Worm (Caenorhabditis elegans) whole organism, L1 larva: ENCODE data around the gene nlp-5.

Experiments used
- C04F5.9 ChIP-seq: sonication (generic microtip); optimal IDR thresholded peaks from 2 replicates; lab custom pipeline; 2016; ENCODE audit warnings: missing genetic modification characterization, missing compliant biosample characterization
- F16B12.6 ChIP-seq: fragments of 150-350 bp; optimal IDR thresholded peaks from 2 replicates; lab custom pipeline; 2014; ENCODE audit warnings: missing biosample characterization, missing genetic modification characterization
- aha-1 ChIP-seq: fragments of 150-350 bp; optimal IDR thresholded peaks from 2 replicates; lab custom pipeline; 2014; ENCODE audit warnings: missing biosample characterization, missing genetic modification characterization
- alr-1 ChIP-seq: fragments of 200-800 bp; sonication (Bioruptor generic); optimal IDR thresholded peaks from 2 replicates; lab custom pipeline; 2018; ENCODE audit warnings: borderline replicate concordance, mild to moderate bottlenecking, missing genetic modification characterization, missing compliant biosample characterization
- aly-2 ChIP-seq: fragments of 150-350 bp; optimal IDR thresholded peaks from 2 replicates; lab custom pipeline; 2014; ENCODE audit warnings: missing biosample characterization, missing genetic modification characterization
- ama-1 ChIP-seq: fragments of 150-350 bp; optimal IDR thresholded peaks from 2 replicates; lab custom pipeline; 2014
- blmp-1 ChIP-seq: fragments of 150-350 bp; optimal IDR thresholded peaks from 2 replicates; lab custom pipeline; 2014; ENCODE audit warnings: missing biosample characterization, missing genetic modification characterization
- ceh-82 ChIP-seq, 3 experiments: fragments of 150-350 bp in 1 of 3; sonication (generic microtip) in 2 of 3; optimal IDR thresholded peaks; 2 replicates each; lab custom pipeline; 2014 to 2017; ENCODE audit warnings: missing biosample characterization in 3 of 3, missing genetic modification characterization in 3 of 3
- ces-1 ChIP-seq: fragments of 150-350 bp; optimal IDR thresholded peaks from 2 replicates; lab custom pipeline; 2014; ENCODE audit warnings: missing biosample characterization, missing genetic modification reagents, missing genetic modification characterization
- efl-1 ChIP-seq, 4 experiments: fragments of 150-350 bp; optimal IDR thresholded peaks in 3 of 4; peaks in 1 of 4; 1 replicate in 1 of 4; 2 replicates in 3 of 4; lab custom pipeline; 2014; ENCODE audit warnings: missing biosample characterization in 2 of 4, missing genetic modification characterization in 2 of 4, missing genetic modification reagents in 2 of 4
- efl-3 ChIP-seq: fragments of 200-800 bp; sonication (Bioruptor generic); optimal IDR thresholded peaks from 2 replicates; lab custom pipeline; 2018; ENCODE audit warnings: mild to moderate bottlenecking, missing genetic modification characterization, missing compliant biosample characterization
- egl-13 ChIP-seq: sonication (generic microtip); optimal IDR thresholded peaks from 2 replicates; lab custom pipeline; 2016; ENCODE audit warnings: missing genotype, missing genetic modification reagents, missing genetic modification characterization, missing compliant biosample characterization
- egl-27 ChIP-seq, 2 experiments: fragments of 150-350 bp in 1 of 2; sonication (generic microtip); optimal IDR thresholded peaks; 3 replicates each; lab custom pipeline; 2017 to 2018; ENCODE audit warnings: missing biosample characterization in 2 of 2, missing genetic modification characterization in 2 of 2, missing genetic modification reagents in 2 of 2
- elt-2 ChIP-seq: sonication (generic microtip); optimal IDR thresholded peaks from 2 replicates; lab custom pipeline; 2016; ENCODE audit warnings: missing genetic modification characterization, mild to moderate bottlenecking, inconsistent platforms, missing compliant biosample characterization, missing genetic modification reagents
- elt-3 ChIP-seq, 6 experiments: fragments of 150-350 bp in 1 of 6; sonication (generic microtip); optimal IDR thresholded peaks; 2 replicates each; lab custom pipeline; 2017 to 2018; ENCODE audit warnings: missing biosample characterization in 6 of 6, missing genetic modification characterization in 6 of 6, inconsistent platforms in 1 of 6
- fkh-4 ChIP-seq: sonication (generic microtip); optimal IDR thresholded peaks from 2 replicates; lab custom pipeline; 2016; ENCODE audit warnings: missing compliant biosample characterization, missing genetic modification characterization, borderline replicate concordance
- fkh-8 ChIP-seq: sonication (generic microtip); optimal IDR thresholded peaks from 2 replicates; lab custom pipeline; 2016; ENCODE audit warnings: mild to moderate bottlenecking, missing genetic modification characterization, missing compliant biosample characterization
- grh-1 ChIP-seq: fragments of 200-800 bp; sonication (Bioruptor generic); IDR thresholded peaks from 2 replicates; pipeline ENCODE4 v1.3.6; 2022; ENCODE audit warnings: missing genetic modification reagents, missing genetic modification characterization, missing compliant biosample characterization
- hlh-4 ChIP-seq: sonication (generic microtip); optimal IDR thresholded peaks from 2 replicates; lab custom pipeline; 2016; ENCODE audit warnings: mild to moderate bottlenecking, missing genetic modification characterization, missing compliant biosample characterization
- hpl-2 ChIP-seq: fragments of 150-350 bp; optimal IDR thresholded peaks from 2 replicates; lab custom pipeline; 2014; ENCODE audit warnings: missing biosample characterization, missing genetic modification reagents, missing genetic modification characterization
- jun-1 ChIP-seq: fragments of 150-350 bp; optimal IDR thresholded peaks from 2 replicates; lab custom pipeline; 2014; ENCODE audit warnings: missing biosample characterization, missing genetic modification reagents, missing genetic modification characterization
- lin-14 ChIP-seq: fragments of 200-800 bp; sonication (Bioruptor generic); optimal IDR thresholded peaks from 2 replicates; lab custom pipeline; 2018; ENCODE audit warnings: mild to moderate bottlenecking, missing genetic modification characterization, moderate library complexity, missing compliant biosample characterization
- lin-15B ChIP-seq: fragments of 150-350 bp; sonication (generic microtip); optimal IDR thresholded peaks from 3 replicates; lab custom pipeline; 2014; ENCODE audit warnings: missing biosample characterization, missing genetic modification characterization
- lin-35 ChIP-seq, 2 experiments: fragments of 150-350 bp; optimal IDR thresholded peaks; 2 replicates each; lab custom pipeline; 2014; ENCODE audit warnings: missing biosample characterization in 2 of 2, missing genetic modification characterization in 2 of 2, missing genetic modification reagents in 2 of 2
- mef-2 ChIP-seq: fragments of 150-350 bp; optimal IDR thresholded peaks from 2 replicates; lab custom pipeline; 2014; ENCODE audit warnings: missing biosample characterization, missing genetic modification characterization
- nhr-19 ChIP-seq: fragments of 200-800 bp; sonication (Bioruptor generic); conservative IDR thresholded peaks from 2 replicates; pipeline ENCODE4 v1.3.6; 2022; ENCODE audit warnings: missing genetic modification characterization, missing compliant biosample characterization
- nhr-20 ChIP-seq: sonication (generic microtip); optimal IDR thresholded peaks from 2 replicates; lab custom pipeline; 2016; ENCODE audit warnings: mild to moderate bottlenecking, missing genetic modification characterization, missing compliant biosample characterization
- nhr-237 ChIP-seq: fragments of 150-350 bp; optimal IDR thresholded peaks from 2 replicates; lab custom pipeline; 2014; ENCODE audit warnings: missing biosample characterization, missing genetic modification characterization
- nhr-28 ChIP-seq: fragments of 150-350 bp; optimal IDR thresholded peaks from 2 replicates; lab custom pipeline; 2014; ENCODE audit warnings: missing biosample characterization, missing genetic modification characterization
- nhr-47 ChIP-seq: sonication (generic microtip); optimal IDR thresholded peaks from 2 replicates; lab custom pipeline; 2016; ENCODE audit warnings: mild to moderate bottlenecking, missing genetic modification characterization, moderate library complexity, missing compliant biosample characterization
- nhr-71 ChIP-seq: sonication (generic microtip); optimal IDR thresholded peaks from 2 replicates; lab custom pipeline; 2016; ENCODE audit warnings: mild to moderate bottlenecking, missing genetic modification characterization, moderate library complexity, missing compliant biosample characterization
- nhr-77 ChIP-seq: fragments of 150-350 bp; optimal IDR thresholded peaks from 2 replicates; lab custom pipeline; 2014; ENCODE audit warnings: missing biosample characterization, missing genetic modification characterization
- nhr-85 ChIP-seq: sonication (generic microtip); peaks from one replicate; lab custom pipeline; 2016; ENCODE audit warnings: missing genetic modification characterization, inconsistent platforms, missing compliant biosample characterization
- nhr-90 ChIP-seq: sonication (generic microtip); optimal IDR thresholded peaks from 2 replicates; lab custom pipeline; 2016; ENCODE audit warnings: mild to moderate bottlenecking, missing genetic modification characterization, missing compliant biosample characterization; ENCODE audit not compliant: poor library complexity
- pax-3 ChIP-seq: fragments of 200-800 bp; sonication (Bioruptor generic); optimal IDR thresholded peaks from 2 replicates; lab custom pipeline; 2018; ENCODE audit warnings: mild to moderate bottlenecking, missing genetic modification characterization, moderate library complexity, missing compliant biosample characterization
- snu-23 ChIP-seq: sonication (generic microtip); optimal IDR thresholded peaks from 2 replicates; lab custom pipeline; 2016; ENCODE audit warnings: missing genetic modification characterization, missing compliant biosample characterization
- sup-37 ChIP-seq: fragments of 200-800 bp; sonication (Bioruptor generic); optimal IDR thresholded peaks from 2 replicates; lab custom pipeline; 2018; ENCODE audit warnings: mild to moderate bottlenecking, missing genetic modification characterization, missing compliant biosample characterization
- swsn-7 ChIP-seq: sonication (generic microtip); optimal IDR thresholded peaks from 2 replicates; lab custom pipeline; 2016; ENCODE audit warnings: missing genetic modification characterization, missing compliant biosample characterization
- tbx-2 ChIP-seq: sonication (generic microtip); optimal IDR thresholded peaks from 2 replicates; lab custom pipeline; 2016; ENCODE audit warnings: missing genetic modification characterization, missing compliant biosample characterization
- tlp-1 ChIP-seq: fragments of 150-350 bp; optimal IDR thresholded peaks from 2 replicates; lab custom pipeline; 2014; ENCODE audit warnings: missing biosample characterization, missing genetic modification characterization
- unc-130 ChIP-seq: fragments of 150-350 bp; optimal IDR thresholded peaks from 2 replicates; lab custom pipeline; 2017; ENCODE audit warnings: missing biosample characterization, missing genetic modification characterization, inconsistent platforms
- unc-62 ChIP-seq: fragments of 150-350 bp; optimal IDR thresholded peaks from 2 replicates; lab custom pipeline; 2014; ENCODE audit warnings: missing biosample characterization, missing genetic modification reagents, missing genetic modification characterization
- unc-86 ChIP-seq: sonication (generic microtip); optimal IDR thresholded peaks from 2 replicates; lab custom pipeline; 2016; ENCODE audit warnings: missing genetic modification characterization, missing compliant biosample characterization
- unc-98 ChIP-seq: fragments of 200-800 bp; sonication (Bioruptor generic); IDR thresholded peaks from 2 replicates; pipeline ENCODE4 v1.3.6; 2022; ENCODE audit warnings: missing genetic modification characterization, missing compliant biosample characterization
- zag-1 ChIP-seq: fragments of 150-350 bp; optimal IDR thresholded peaks from 2 replicates; lab custom pipeline; 2014; ENCODE audit warnings: missing biosample characterization, missing genetic modification characterization
- ztf-11 ChIP-seq, 2 experiments: sonication (generic microtip); optimal IDR thresholded peaks; 2 replicates each; lab custom pipeline; 2016 to 2017; ENCODE audit warnings: missing genetic modification characterization in 2 of 2, missing biosample characterization in 1 of 2, missing compliant biosample characterization in 1 of 2

The nlp-5 gene

ce11 chrII:8256013-8256412 is 17.8 kb downstream of the nlp-5 start, which contains the start of gene F35C11.7:
Gene F35C11.7 (plus strand): TSS chrII:8256313.
- no peak for TF ChIP-seq efl-3 (GFP tag; lab: Kevin White, UChicago)
- no peak for TF ChIP-seq nhr-28 (tag; lab: Kevin White, UChicago)

DNA sequence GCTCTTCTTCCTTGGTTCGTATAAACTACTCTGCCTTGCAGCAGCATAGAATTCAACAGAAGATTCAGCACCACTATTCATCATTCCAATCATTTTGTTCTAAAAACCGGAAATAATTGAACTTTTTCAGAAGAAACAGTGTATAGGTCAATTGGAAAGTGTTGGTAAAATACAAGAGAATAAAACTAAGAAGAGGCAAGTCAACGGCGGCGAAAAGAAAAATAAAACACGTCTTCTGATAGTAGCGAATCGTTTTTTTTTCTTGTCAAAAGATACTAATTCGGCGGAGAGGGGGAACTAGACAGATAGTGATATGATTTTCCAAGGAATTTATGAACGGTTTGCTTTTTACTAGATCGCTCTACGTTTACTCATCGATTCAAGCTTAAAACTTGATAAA is 20.8 kb downstream of the nlp-5 start, which contains the start of gene F35C11.6:
Gene F35C11.6, minus strand, starts transcription at position 101 of the 400 bp plus-strand sequence.
- TF ChIP-seq elt-3 (tag; optimal IDR thresholded peaks at IDR 0.05; lab: Kevin White, UChicago) (peak in 1 of 6 experiments; percentile 3), ztf-11 (tag; optimal IDR thresholded peaks at IDR 0.05; lab: Kevin White, UChicago) (no peak), aly-2 (tag; lab: Kevin White, UChicago) (no peak), unc-98 (GFP tag; lab: Robert Waterston, UW) (no peak), blmp-1 (tag; lab: Kevin White, UChicago) (peak; percentile 9), nhr-19 (GFP tag; lab: Robert Waterston, UW) (no peak)

ce11 chrII:8259674-8260073 is 21.4 kb downstream of the nlp-5 start:
- no peak for TF ChIP-seq C04F5.9 (tag; lab: Kevin White, UChicago)
- no peak for TF ChIP-seq elt-2
- no peak for TF ChIP-seq hlh-4 (tag; lab: Kevin White, UChicago)
- TF ChIP-seq lin-14 (GFP tag; lab: Kevin White, UChicago): peak; percentile 54
- no peak for TF ChIP-seq sup-37 (GFP tag; lab: Kevin White, UChicago)
- no peak for TF ChIP-seq nhr-237
- no peak for TF ChIP-seq mef-2
- TF ChIP-seq egl-13 (tag; lab: Kevin White, UChicago): no peak
- TF ChIP-seq alr-1 (tag; lab: Kevin White, UChicago): no peak
- TF ChIP-seq nhr-90 (tag; lab: Kevin White, UChicago): no peak
- no peak for TF ChIP-seq F16B12.6 (tag; lab: Kevin White, UChicago)
- peak; percentile 51 for TF ChIP-seq nhr-71 (tag; lab: Kevin White, UChicago)
- TF ChIP-seq ztf-11 (tag; optimal IDR thresholded peaks at IDR 0.05; lab: Kevin White, UChicago): no peak
- TF ChIP-seq ama-1 (lab: Kevin White, UChicago): no peak
- TF ChIP-seq ces-1 (GFP tag; lab: Kevin White, UChicago): no peak
- no peak for TF ChIP-seq jun-1 (tag; lab: Kevin White, UChicago)
- peak; percentile 41 for TF ChIP-seq nhr-20 (tag; lab: Kevin White, UChicago)
- TF ChIP-seq fkh-4: no peak
- no peak for TF ChIP-seq zag-1 (tag; lab: Kevin White, UChicago)
- TF ChIP-seq unc-130: peak; percentile 20
- no peak for TF ChIP-seq nhr-28 (tag; lab: Kevin White, UChicago)
- no peak for TF ChIP-seq nhr-47 (tag; lab: Kevin White, UChicago)
- no peak for TF ChIP-seq efl-1 (optimal IDR thresholded peaks at IDR 0.05; lab: Kevin White, UChicago)
- TF ChIP-seq efl-1 (GFP tag; optimal IDR thresholded peaks at IDR 0.05 in 1 of 2; lab: Kevin White, UChicago): peak in 1 of 2 experiments; percentile 16
- TF ChIP-seq unc-62: no peak
- TF ChIP-seq ceh-82 (tag; optimal IDR thresholded peaks at IDR 0.05; lab: Kevin White, UChicago): no peak
- no peak for TF ChIP-seq fkh-8 (tag; lab: Kevin White, UChicago)
- no peak for TF ChIP-seq swsn-7 (tag; lab: Kevin White, UChicago)
- no peak for TF ChIP-seq lin-15B (tag; lab: Kevin White, UChicago)
- TF ChIP-seq snu-23 (GFP tag; lab: Kevin White, UChicago): peak; percentile 43
- peak in 1 of 2 experiments; percentile 36 for TF ChIP-seq lin-35 (GFP tag; optimal IDR thresholded peaks at IDR 0.05; lab: Kevin White, UChicago)
- TF ChIP-seq tbx-2 (tag; lab: Kevin White, UChicago): no peak
- TF ChIP-seq elt-3 (tag; optimal IDR thresholded peaks at IDR 0.05; lab: Kevin White, UChicago): peak in 1 of 6 experiments; percentile 31
- no peak for TF ChIP-seq unc-98 (GFP tag; lab: Robert Waterston, UW)
- no peak for TF ChIP-seq aha-1 (tag; lab: Kevin White, UChicago)
- no peak for TF ChIP-seq hpl-2 (GFP tag; lab: Kevin White, UChicago)
- TF ChIP-seq nhr-77 (tag; lab: Kevin White, UChicago): no peak
- no peak for TF ChIP-seq tlp-1 (tag; lab: Kevin White, UChicago)
- TF ChIP-seq unc-86: no peak
- TF ChIP-seq grh-1 (GFP tag; lab: Robert Waterston, UW): no peak
- TF ChIP-seq pax-3 (tag; lab: Kevin White, UChicago): no peak
- no peak for TF ChIP-seq egl-27 (tag; optimal IDR thresholded peaks at IDR 0.05; lab: Kevin White, UChicago)
- TF ChIP-seq blmp-1 (tag; lab: Kevin White, UChicago): peak; percentile 36
- peak; percentile 94 for TF ChIP-seq nhr-85
